Worm (Caenorhabditis elegans) whole organism, late embryonic: ENCODE data around the gene C55B6.5.

Experiments
- ama-1 ChIP-seq: fragments of 150-350 bp; optimal IDR thresholded peaks from 2 replicates; lab custom pipeline; 2014
- ceh-45 ChIP-seq: fragments of 200-800 bp; sonication (Bioruptor generic); IDR thresholded peaks from 2 replicates; pipeline ENCODE4 v1.3.6; 2022; ENCODE audit warnings: missing genetic modification reagents, missing genetic modification characterization, missing compliant biosample characterization
- elt-2 ChIP-seq: sonication (generic microtip); optimal IDR thresholded peaks from 2 replicates; lab custom pipeline; 2016; ENCODE audit warnings: missing genetic modification reagents, missing genetic modification characterization, missing compliant biosample characterization
- fkh-10 ChIP-seq: fragments of 150-350 bp; optimal IDR thresholded peaks from 2 replicates; lab custom pipeline; 2014; ENCODE audit warnings: missing biosample characterization, missing genetic modification reagents, missing genetic modification characterization
- npax-4 ChIP-seq: sonication (generic microtip); optimal IDR thresholded peaks from 2 replicates; lab custom pipeline; 2016; ENCODE audit warnings: missing genetic modification characterization, missing compliant biosample characterization
- pha-4 ChIP-seq: fragments of 150-350 bp; optimal IDR thresholded peaks from 2 replicates; lab custom pipeline; 2018; ENCODE audit warnings: missing biosample characterization, missing genetic modification reagents, missing genetic modification characterization
- sdc-2 ChIP-seq: sonication (generic microtip); optimal IDR thresholded peaks from 2 replicates; lab custom pipeline; 2016; ENCODE audit warnings: missing genotype, missing genetic modification characterization, missing compliant biosample characterization
- tbx-7 ChIP-seq: sonication (generic microtip); optimal IDR thresholded peaks from 2 replicates; lab custom pipeline; 2016; ENCODE audit warnings: missing genotype, missing genetic modification characterization, missing compliant biosample characterization

DNA sequence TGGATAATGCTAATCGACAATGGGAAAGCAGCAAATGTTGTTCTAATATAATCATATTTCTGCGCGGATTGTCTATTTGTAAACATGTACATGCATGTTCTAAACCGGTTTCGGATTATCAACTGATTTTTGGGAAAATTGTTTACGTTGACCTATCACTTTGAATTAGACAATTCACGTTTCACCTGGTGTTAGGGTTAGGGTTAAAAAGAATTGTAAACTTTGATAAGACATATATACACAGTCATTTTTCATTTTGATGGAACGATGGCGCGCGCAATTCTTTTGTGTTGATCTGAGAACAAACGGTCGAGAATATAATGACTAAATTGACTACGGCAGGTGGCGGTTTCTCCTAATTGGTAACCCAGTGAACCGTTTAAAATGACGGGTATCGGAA is 37.0 kb upstream of the C55B6.5 start:
- TF ChIP-seq elt-2 (tag; lab: Kevin White, UChicago) (no peak), sdc-2 (no peak), ama-1 (no peak), tbx-7 (tag; lab: Kevin White, UChicago) (no peak), pha-4 (tag; lab: Kevin White, UChicago) (no peak), ceh-45 (no peak), npax-4 (tag; lab: Kevin White, UChicago) (no peak), fkh-10 (GFP tag; lab: Kevin White, UChicago) (no peak)
